Worm (Caenorhabditis elegans): ENCODE measurements around the gene tlp-1.
"Not testable (repeated sequence)": the region's sequence is repeated elsewhere in the genome, so short reads cannot be mapped to it uniquely, and the experiment has no call there.

The tlp-1 gene

ce11 chrIV:13682733-13683132 is 21.1 kb downstream of the tlp-1 start:
- TF ChIP-seq W03F9.2 (tag; optimal IDR thresholded peaks at IDR 0.05) (no peak), him-1 (tag; optimal IDR thresholded peaks at IDR 0.05) (no peak), dao-5 (tag; optimal IDR thresholded peaks at IDR 0.05) (no peak)

ce11 chrIV:13679495-13679894 is 24.4 kb downstream of the tlp-1 start:
- no peak for TF ChIP-seq dao-5 (tag; optimal IDR thresholded peaks at IDR 0.05)
- TF ChIP-seq him-1 (tag; optimal IDR thresholded peaks at IDR 0.05) = no peak
- no peak for TF ChIP-seq W03F9.2 (tag; optimal IDR thresholded peaks at IDR 0.05)

- no peak for TF ChIP-seq dao-5 (tag; optimal IDR thresholded peaks at IDR 0.05)
- TF ChIP-seq him-1 (tag; optimal IDR thresholded peaks at IDR 0.05) = no peak
- TF ChIP-seq W03F9.2 (tag; optimal IDR thresholded peaks at IDR 0.05) = no peak
Measured at ce11 chrIV:13678649-13679048, 25.2 kb downstream of the tlp-1 start, which contains the start of gene srlf-26. srlf-26 (plus strand) TSS chrIV:13678949.

ce11 chrIV:13673504-13673903 is 30.4 kb downstream of the tlp-1 start, which contains the start of gene oac-48:
oac-48 (plus strand) TSS chrIV:13673804.
- TF ChIP-seq W03F9.2 (tag; optimal IDR thresholded peaks at IDR 0.05) (no peak), him-1 (tag; optimal IDR thresholded peaks at IDR 0.05) (no peak)

ce11 chrIV:13666849-13667430 is 36.9 kb downstream of the tlp-1 start, which contains the start of gene fbxa-215:
fbxa-215 (minus strand) TSS chrIV:13666909.
- TF ChIP-seq dao-5 (tag; optimal IDR thresholded peaks at IDR 0.05) = no peak
- no peak for TF ChIP-seq him-1 (tag; optimal IDR thresholded peaks at IDR 0.05)

- TF ChIP-seq him-1 (tag; optimal IDR thresholded peaks at IDR 0.05) = no peak
- TF ChIP-seq dao-5 (tag; optimal IDR thresholded peaks at IDR 0.05) = no peak
- no peak for TF ChIP-seq W03F9.2 (tag; optimal IDR thresholded peaks at IDR 0.05)
Measured at ce11 chrIV:13665073-13665472, 38.8 kb downstream of the tlp-1 start.

- TF ChIP-seq W03F9.2 (tag; optimal IDR thresholded peaks at IDR 0.05) = no peak
- TF ChIP-seq him-1 (tag; optimal IDR thresholded peaks at IDR 0.05) = no peak
- TF ChIP-seq dao-5 (tag; optimal IDR thresholded peaks at IDR 0.05) = no peak
Measured at ce11 chrIV:13664090-13664489, 39.8 kb downstream of the tlp-1 start, which contains the start of gene Y45F10C.4. Y45F10C.4 (minus strand) TSS chrIV:13664190.

ce11 chrIV:13662570-13662969 is 41.3 kb downstream of the tlp-1 start, which contains the start of gene Y45F10C.2:
Y45F10C.2 (minus strand) TSS chrIV:13662670.
- TF ChIP-seq him-1, W03F9.2, dao-5 (tag; optimal IDR thresholded peaks at IDR 0.05): not testable (repeated sequence)

- TF ChIP-seq dao-5, W03F9.2, him-1 (tag; optimal IDR thresholded peaks at IDR 0.05): not testable (repeated sequence)
Measured at ce11 chrIV:13659449-13659848, 44.4 kb downstream of the tlp-1 start, which contains the start of gene Y45F10C.1. Y45F10C.1 (minus strand) TSS chrIV:13659549.

- TF ChIP-seq dao-5, him-1, W03F9.2 (tag; optimal IDR thresholded peaks at IDR 0.05): not testable (repeated sequence)
Measured at ce11 chrIV:13652023-13652422, 51.9 kb downstream of the tlp-1 start, which contains the start of gene Y45F10C.6. Y45F10C.6 (plus strand) TSS chrIV:13652323.

ce11 chrIV:13651411-13651810 is 52.5 kb downstream of the tlp-1 start, which contains the start of gene C08F11.12:
C08F11.12 (minus strand) TSS chrIV:13651511.
- TF ChIP-seq him-1, dao-5, W03F9.2 (tag; optimal IDR thresholded peaks at IDR 0.05): not testable (repeated sequence)
